Fruit fly (Drosophila melanogaster) whole organism, wandering third instar larva: ENCODE measurements around the gene GstD9.

ENCODE experiments used
- Abd-B ChIP-seq: fragments of >200 bp; optimal IDR thresholded peaks from 2 replicates; lab custom pipeline; 2017; ENCODE audit warnings: missing biosample characterization, missing genetic modification characterization
- CG32264 ChIP-seq: fragments of 200-800 bp; sonication (Bioruptor generic); optimal IDR thresholded peaks from 2 replicates; lab custom pipeline; 2016; ENCODE audit warnings: missing biosample characterization, missing genetic modification characterization
- CG9705 ChIP-seq: fragments of 200-800 bp; sonication (Bioruptor generic); optimal IDR thresholded peaks from 2 replicates; lab custom pipeline; 2018; ENCODE audit warnings: missing biosample characterization, mild to moderate bottlenecking, missing genetic modification characterization
- CrebA ChIP-seq: fragments of 200-800 bp; sonication (Bioruptor generic); optimal IDR thresholded peaks from 2 replicates; lab custom pipeline; 2016; ENCODE audit warnings: missing biosample characterization, mild to moderate bottlenecking, missing genetic modification characterization, borderline replicate concordance
- Dfd ChIP-seq: fragments of >200 bp; optimal IDR thresholded peaks from 2 replicates; lab custom pipeline; 2017; ENCODE audit warnings: missing biosample characterization, missing genetic modification characterization
- Dif ChIP-seq: fragments of 200-275, 200-300 bp; sonication (Bioruptor generic); optimal IDR thresholded peaks from 2 replicates; lab custom pipeline; 2018; ENCODE audit warnings: missing biosample characterization, missing genetic modification characterization; ENCODE audit not compliant: partially characterized antibody
- GATAd ChIP-seq: sonication (Bioruptor generic); optimal IDR thresholded peaks from 2 replicates; lab custom pipeline; 2016; ENCODE audit warnings: missing biosample characterization, missing genetic modification characterization
- HLH106 ChIP-seq: fragments of 200-800 bp; optimal IDR thresholded peaks from 3 replicates; lab custom pipeline; 2019; ENCODE audit warnings: missing biosample characterization, mild to moderate bottlenecking, missing genetic modification characterization, moderate library complexity
- Hr78 ChIP-seq: fragments of >200 bp; optimal IDR thresholded peaks from 2 replicates; lab custom pipeline; 2017; ENCODE audit warnings: missing biosample characterization, missing genetic modification characterization
- Hr83 ChIP-seq: fragments of 200-300 bp; sonication (Bioruptor generic); optimal IDR thresholded peaks from 2 replicates; lab custom pipeline; 2016; ENCODE audit warnings: missing biosample characterization, mild to moderate bottlenecking, missing genetic modification characterization, moderate library complexity; ENCODE audit not compliant: poor library complexity, severe bottlenecking
- Jra ChIP-seq: sonication (Bioruptor generic); optimal IDR thresholded peaks from 2 replicates; lab custom pipeline; 2016; ENCODE audit warnings: missing biosample characterization, missing genetic modification characterization
- Mio ChIP-seq: sonication (Bioruptor generic); optimal IDR thresholded peaks from 2 replicates; lab custom pipeline; 2016; ENCODE audit warnings: missing biosample characterization, missing genetic modification characterization
- N ChIP-seq: fragments of >200 bp; optimal IDR thresholded peaks from 2 replicates; lab custom pipeline; 2018; ENCODE audit warnings: missing biosample characterization, missing external identifiers, missing genetic modification characterization
- OdsH ChIP-seq: fragments of 200-800 bp; sonication (Bioruptor generic); optimal IDR thresholded peaks from 2 replicates; lab custom pipeline; 2016; ENCODE audit warnings: missing biosample characterization, mild to moderate bottlenecking, missing genetic modification characterization
- Rel ChIP-seq, 2 experiments: fragments of 200-800 bp; sonication (Bioruptor generic) in 1 of 2; optimal IDR thresholded peaks; 2 replicates in 1 of 2; 3 replicates in 1 of 2; lab custom pipeline; 2016 to 2019; ENCODE audit warnings: mild to moderate bottlenecking in 2 of 2, missing biosample characterization in 2 of 2, missing genetic modification characterization in 2 of 2, moderate library complexity in 1 of 2
- Sp1 ChIP-seq: fragments of 200-800 bp; sonication (Bioruptor generic); optimal IDR thresholded peaks from 3 replicates; lab custom pipeline; 2019; ENCODE audit warnings: missing biosample characterization, mild to moderate bottlenecking, missing genetic modification characterization, moderate library complexity
- Vsx2 ChIP-seq: fragments of 200-300, 225-300 bp; sonication (Bioruptor generic); optimal IDR thresholded peaks from 2 replicates; lab custom pipeline; 2018; ENCODE audit warnings: missing biosample characterization, missing genetic modification characterization; ENCODE audit not compliant: partially characterized antibody
- br ChIP-seq: fragments of 200-800 bp; sonication (Bioruptor generic); optimal IDR thresholded peaks from 2 replicates; lab custom pipeline; 2016; ENCODE audit warnings: missing biosample characterization, missing genetic modification characterization
- brk ChIP-seq: fragments of 200-800 bp; sonication (Bioruptor generic); optimal IDR thresholded peaks from 2 replicates; lab custom pipeline; 2016; ENCODE audit warnings: missing biosample characterization, mild to moderate bottlenecking, missing genetic modification characterization
- dmrt93B ChIP-seq: fragments of 200-800 bp; sonication (Bioruptor generic); optimal IDR thresholded peaks from 2 replicates; lab custom pipeline; 2018; ENCODE audit warnings: missing biosample characterization, mild to moderate bottlenecking, missing genetic modification characterization
- foxo ChIP-seq, 2 experiments: fragments of 200-800 bp; sonication (Bioruptor generic); optimal IDR thresholded peaks; 2 replicates in 1 of 2; 3 replicates in 1 of 2; lab custom pipeline; 2016 to 2017; ENCODE audit warnings: missing biosample characterization in 2 of 2, missing genetic modification characterization in 2 of 2
- fru ChIP-seq: fragments of 200-800 bp; sonication (Bioruptor generic); optimal IDR thresholded peaks from 3 replicates; lab custom pipeline; 2016; ENCODE audit warnings: missing biosample characterization, mild to moderate bottlenecking, missing genetic modification characterization
- h ChIP-seq: fragments of 200-800 bp; sonication (Bioruptor generic); optimal IDR thresholded peaks from 3 replicates; lab custom pipeline; 2016; ENCODE audit warnings: missing biosample characterization, mild to moderate bottlenecking, missing genetic modification characterization
- jim ChIP-seq: fragments of 175-275, 200-325 bp; sonication (Bioruptor generic); optimal IDR thresholded peaks from 2 replicates; lab custom pipeline; 2016; ENCODE audit warnings: missing biosample characterization, mild to moderate bottlenecking, missing genetic modification characterization
- lola ChIP-seq: fragments of >200 bp; optimal IDR thresholded peaks from 2 replicates; lab custom pipeline; 2017; ENCODE audit warnings: missing biosample characterization, missing genetic modification characterization
- pan ChIP-seq: fragments of >200 bp; optimal IDR thresholded peaks from 2 replicates; lab custom pipeline; 2017
- psq ChIP-seq: fragments of 200-800 bp; sonication (Bioruptor generic); optimal IDR thresholded peaks from 3 replicates; lab custom pipeline; 2017; ENCODE audit warnings: missing biosample characterization, mild to moderate bottlenecking, missing genetic modification characterization, moderate library complexity
- rgr ChIP-seq: fragments of 200-800 bp; sonication (Bioruptor generic); optimal IDR thresholded peaks from 3 replicates; lab custom pipeline; 2016; ENCODE audit warnings: missing biosample characterization, mild to moderate bottlenecking, missing genetic modification characterization
- sage ChIP-seq: fragments of 200-800 bp; sonication (Bioruptor generic); optimal IDR thresholded peaks from 2 replicates; lab custom pipeline; 2016; ENCODE audit warnings: missing biosample characterization, mild to moderate bottlenecking, missing genetic modification characterization
- sv ChIP-seq: fragments of 200-800 bp; sonication (Bioruptor generic); optimal IDR thresholded peaks from 3 replicates; lab custom pipeline; 2016; ENCODE audit warnings: missing biosample characterization, missing genetic modification characterization
- tai ChIP-seq: sonication (Bioruptor generic); optimal IDR thresholded peaks from 2 replicates; lab custom pipeline; 2016; ENCODE audit warnings: missing biosample characterization, missing genetic modification characterization
- usp ChIP-seq: fragments of >200 bp; optimal IDR thresholded peaks from 2 replicates; lab custom pipeline; 2017; ENCODE audit warnings: missing biosample characterization, missing genetic modification characterization
- woc ChIP-seq: sonication (Bioruptor generic); optimal IDR thresholded peaks from 2 replicates; lab custom pipeline; 2016; ENCODE audit warnings: missing biosample characterization, mild to moderate bottlenecking, missing genetic modification characterization

Gene GstD9

DNA sequence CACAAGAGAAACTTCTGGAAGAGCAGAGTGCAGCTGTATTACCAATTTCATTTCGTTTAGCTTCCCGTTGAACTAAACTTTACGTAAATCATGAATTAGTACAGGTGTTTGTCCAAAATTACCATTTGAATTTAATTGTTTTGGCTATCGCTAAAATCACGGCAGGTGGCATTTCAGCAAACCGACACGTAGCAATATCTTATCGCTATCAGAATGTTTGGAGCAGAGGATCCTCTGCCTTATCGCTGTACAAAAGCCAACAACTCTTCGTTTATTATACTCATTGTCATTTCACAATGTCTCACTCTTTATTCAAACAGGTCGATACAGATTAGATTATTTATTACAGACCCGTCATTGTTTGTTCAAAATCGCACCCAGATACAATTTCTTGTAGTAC lies 1.5 kb downstream of the GstD9 start:
- TF ChIP-seq Dif (no peak), Rel (GFP tag; optimal IDR thresholded peaks at IDR 0.05; lab: Kevin White, UChicago) (no peak), Rel (tag; optimal IDR thresholded peaks at IDR 0.05; lab: Kevin White, UChicago) (no peak), Abd-B (GFP tag; lab: Kevin White, UChicago) (no peak), Mio (GFP tag; lab: Kevin White, UChicago) (no peak)

DNA sequence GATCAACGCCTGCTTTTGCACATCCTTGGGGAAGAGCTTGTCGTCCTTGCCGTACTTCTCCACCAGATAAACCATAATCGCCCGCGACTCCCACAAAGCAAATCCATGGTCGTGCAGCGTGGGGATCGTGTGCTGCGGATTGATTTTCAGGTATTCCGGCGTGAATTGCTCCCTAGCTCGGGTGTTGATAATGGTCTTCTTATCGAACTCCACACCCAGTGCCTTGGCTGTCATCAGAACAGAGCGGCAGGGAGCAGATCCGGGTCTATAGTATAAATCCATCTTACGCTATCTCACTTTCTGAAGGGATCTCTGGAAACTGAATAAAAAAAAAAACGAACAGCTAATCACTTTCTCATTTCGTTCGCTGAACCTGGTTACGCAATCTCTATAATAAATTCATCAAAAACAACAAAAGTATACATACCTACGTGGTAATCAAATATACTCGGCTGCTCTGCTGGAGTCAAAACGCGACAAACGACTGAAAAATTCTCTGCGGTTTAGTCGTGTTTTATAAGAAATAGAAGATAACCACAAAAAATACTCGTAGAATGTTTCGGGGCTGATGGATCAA lies 2.0 kb downstream of the GstD9 start, which contains the start of gene GstD10:
Gene GstD10 (minus strand): TSS at position 472 of the 577 bp plus-strand sequence.
- TF ChIP-seq Rel (GFP tag; optimal IDR thresholded peaks at IDR 0.05; lab: Kevin White, UChicago) (no peak), Rel (tag; optimal IDR thresholded peaks at IDR 0.05; lab: Kevin White, UChicago) (no peak), Hr83 (GFP tag; lab: Kevin White, UChicago) (no peak), sage (GFP tag; lab: Kevin White, UChicago) (no peak), tai (GFP tag; lab: Kevin White, UChicago) (no peak), CG32264 (no peak), lola (GFP tag; lab: Kevin White, UChicago) (no peak), fru (GFP tag; lab: Kevin White, UChicago) (no peak), foxo (GFP tag; optimal IDR thresholded peaks at IDR 0.05; lab: Kevin White, UChicago) (no peak), jim (GFP tag; lab: Kevin White, UChicago) (no peak), Dfd (GFP tag; lab: Kevin White, UChicago) (no peak), br (GFP tag; lab: Kevin White, UChicago) (no peak), Vsx2 (GFP tag; lab: Kevin White, UChicago) (no peak), dmrt93B (no peak), woc (GFP tag; lab: Kevin White, UChicago) (no peak), OdsH (no peak), h (GFP tag; lab: Kevin White, UChicago) (no peak), Hr78 (GFP tag; lab: Kevin White, UChicago) (no peak), brk (GFP tag; lab: Kevin White, UChicago) (no peak)

DNA sequence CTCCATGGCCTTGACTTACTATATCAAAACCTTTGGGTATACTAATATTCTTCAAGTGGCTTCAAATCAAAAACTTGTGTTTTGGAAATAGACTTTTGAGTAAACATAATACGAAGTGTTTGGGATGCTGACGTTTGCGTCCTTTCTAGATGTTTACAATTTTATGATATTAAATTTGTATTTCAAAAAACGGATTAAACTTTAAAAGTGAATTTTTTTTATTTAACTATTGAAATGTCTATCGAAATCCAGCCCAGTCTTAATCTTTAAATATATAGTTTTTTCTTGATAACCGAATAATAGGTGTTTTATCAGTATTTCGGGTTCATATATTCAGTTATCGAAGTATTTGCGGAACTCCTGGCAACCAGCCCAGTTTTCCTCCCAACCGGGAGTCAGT lies 2.8 kb downstream of the GstD9 start, which contains the start of gene Tim17a1:
Gene Tim17a1 (minus strand): TSS at position 101 of the 400 bp plus-strand sequence.
- no peak for TF ChIP-seq foxo (GFP tag; optimal IDR thresholded peaks at IDR 0.05; lab: Kevin White, UChicago)
- no peak for TF ChIP-seq HLH106 (tag; lab: Kevin White, UChicago)
- no peak for TF ChIP-seq CrebA (GFP tag; lab: Kevin White, UChicago)
- TF ChIP-seq pan (lab: Kevin White, UChicago): no peak
- TF ChIP-seq usp (GFP tag; lab: Kevin White, UChicago): no peak
- TF ChIP-seq Dfd (GFP tag; lab: Kevin White, UChicago): no peak
- no peak for TF ChIP-seq OdsH
- TF ChIP-seq dmrt93B: no peak
- TF ChIP-seq brk (GFP tag; lab: Kevin White, UChicago): no peak
- TF ChIP-seq rgr (GFP tag; lab: Kevin White, UChicago): no peak
- no peak for TF ChIP-seq N (GFP tag; lab: Kevin White, UChicago)
- TF ChIP-seq Rel (GFP tag; optimal IDR thresholded peaks at IDR 0.05; lab: Kevin White, UChicago): no peak
- TF ChIP-seq Rel (tag; optimal IDR thresholded peaks at IDR 0.05; lab: Kevin White, UChicago): no peak
- TF ChIP-seq br (GFP tag; lab: Kevin White, UChicago): no peak
- no peak for TF ChIP-seq CG9705 (GFP tag; lab: Kevin White, UChicago)
- no peak for TF ChIP-seq psq (GFP tag; lab: Kevin White, UChicago)
- no peak for TF ChIP-seq Sp1 (GFP tag; lab: Kevin White, UChicago)
- TF ChIP-seq GATAd (GFP tag; lab: Kevin White, UChicago): no peak

DNA sequence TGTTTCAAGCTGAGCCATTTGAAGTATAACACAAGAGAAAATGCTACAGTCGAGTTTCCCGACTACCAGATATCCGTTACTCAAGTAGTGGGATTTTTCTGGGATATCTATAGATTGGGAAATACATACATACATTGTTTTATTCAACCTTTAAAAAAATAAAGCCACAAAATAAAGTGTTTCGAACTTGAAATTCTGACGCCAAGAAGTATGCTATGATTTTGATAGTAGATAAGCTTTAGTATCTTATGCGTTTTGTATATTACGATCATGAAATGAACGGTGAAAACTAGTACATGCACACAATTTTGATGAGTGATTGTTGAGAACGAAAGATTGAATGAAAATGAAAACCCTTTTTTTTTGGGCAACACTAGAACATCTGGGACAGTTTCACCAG lies 3.8 kb downstream of the GstD9 start:
- TF ChIP-seq sv (GFP tag; lab: Kevin White, UChicago) (no peak), fru (GFP tag; lab: Kevin White, UChicago) (no peak), Jra (GFP tag; lab: Kevin White, UChicago) (no peak), pan (lab: Kevin White, UChicago) (no peak), Rel (GFP tag; optimal IDR thresholded peaks at IDR 0.05; lab: Kevin White, UChicago) (no peak), Rel (tag; optimal IDR thresholded peaks at IDR 0.05; lab: Kevin White, UChicago) (peak; percentile 3)
